Fruit fly (Drosophila melanogaster): ENCODE results near the gene CG5114.

DNA sequence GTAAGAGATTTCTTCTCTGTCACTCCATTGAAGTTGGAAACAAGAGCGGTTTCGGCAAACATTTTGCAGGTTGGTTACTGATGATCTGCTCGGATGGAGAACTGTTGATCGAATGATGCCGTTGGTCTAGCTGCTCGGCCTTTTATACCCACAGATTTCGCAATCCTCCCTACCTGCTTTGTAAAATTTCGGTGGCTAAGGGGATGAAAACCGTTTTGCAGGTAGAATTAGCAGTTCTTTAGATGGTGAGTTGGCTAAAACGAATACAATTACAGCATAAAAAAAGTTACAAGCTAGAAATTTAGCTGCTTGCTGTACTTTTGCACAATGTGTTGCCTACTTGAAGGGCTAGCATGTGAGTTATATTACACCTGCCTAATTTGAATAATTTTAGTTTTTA lies 38.4 kb upstream of the CG5114 start, which contains the start of gene CG13465:
- TF ChIP-seq Myc (optimal IDR thresholded peaks at IDR 0.05) (no peak), insv (optimal IDR thresholded peaks at IDR 0.05) (no peak), ttk (optimal IDR thresholded peaks at IDR 0.05) (no peak), psq (optimal IDR thresholded peaks at IDR 0.05) (no peak), Sin3A (optimal IDR thresholded peaks at IDR 0.05) (no peak), h (optimal IDR thresholded peaks at IDR 0.05) (no peak)
